Fruit fly (Drosophila melanogaster) whole organism, embryonic: ENCODE results near the gene Calr.

Source experiments
- Bdp1 ChIP-seq: fragments of 200-800 bp; sonication (Bioruptor generic); optimal IDR thresholded peaks from 3 replicates; lab custom pipeline; 2016; ENCODE audit warnings: missing biosample characterization, missing genetic modification characterization
- Bgb ChIP-seq: fragments of 200-800 bp; sonication (Bioruptor generic); IDR thresholded peaks from 2 replicates; pipeline ENCODE4 v1.3.6; 2022; ENCODE audit warnings: missing biosample characterization, missing genetic modification characterization; ENCODE audit not compliant: partially characterized antibody
- CG10366 ChIP-seq: fragments of 200-800 bp; sonication (Bioruptor generic); IDR thresholded peaks from 2 replicates; pipeline ENCODE4 v1.3.6; 2022; ENCODE audit warnings: missing biosample characterization, missing genetic modification characterization
- CG11398 ChIP-seq: fragments of 200-800 bp; sonication (Bioruptor generic); optimal IDR thresholded peaks from 2 replicates; lab custom pipeline; 2016; ENCODE audit warnings: missing biosample characterization, missing genetic modification characterization
- CG13894 ChIP-seq: fragments of 200-800 bp; sonication (Bioruptor generic); optimal IDR thresholded peaks from 3 replicates; lab custom pipeline; 2018; ENCODE audit warnings: missing biosample characterization, mild to moderate bottlenecking, missing genetic modification characterization, moderate library complexity
- CG14860 ChIP-seq: fragments of 200-800 bp; sonication (Bioruptor generic); IDR thresholded peaks from 3 replicates; pipeline ENCODE4 v1.3.6; 2022; ENCODE audit warnings: missing biosample characterization, missing genetic modification characterization; ENCODE audit not compliant: partially characterized antibody
- CG14965 ChIP-seq: fragments of 200-800 bp; sonication (Bioruptor generic); optimal IDR thresholded peaks from 2 replicates; lab custom pipeline; 2016; ENCODE audit warnings: missing biosample characterization, missing genetic modification characterization, borderline replicate concordance
- CG15479 ChIP-seq: fragments of 200-800 bp; sonication (Bioruptor generic); optimal IDR thresholded peaks from 3 replicates; lab custom pipeline; 2019; ENCODE audit warnings: missing biosample characterization, mild to moderate bottlenecking, missing genetic modification characterization, moderate library complexity
- CG1602 ChIP-seq: fragments of 200-800 bp; sonication (Bioruptor generic); optimal IDR thresholded peaks from 3 replicates; lab custom pipeline; 2016; ENCODE audit warnings: missing biosample characterization, missing genetic modification characterization
- CG17359 ChIP-seq: fragments of 200-800 bp; sonication (Bioruptor generic); optimal IDR thresholded peaks from 3 replicates; lab custom pipeline; 2018; ENCODE audit warnings: missing biosample characterization, mild to moderate bottlenecking, missing genetic modification characterization, moderate library complexity
- CG18619 ChIP-seq: fragments of 200-800 bp; sonication (Bioruptor generic); optimal IDR thresholded peaks from 3 replicates; lab custom pipeline; 2017; ENCODE audit warnings: missing biosample characterization, mild to moderate bottlenecking, missing genetic modification characterization
- CG31388 ChIP-seq: fragments of 200-800 bp; sonication (Bioruptor generic); optimal IDR thresholded peaks from 2 replicates; lab custom pipeline; 2016; ENCODE audit warnings: missing biosample characterization, missing genetic modification characterization
- CG33557 ChIP-seq: fragments of 200-800 bp; sonication (Bioruptor generic); optimal IDR thresholded peaks from 2 replicates; lab custom pipeline; 2019; ENCODE audit warnings: missing biosample characterization, mild to moderate bottlenecking, missing genetic modification characterization, moderate library complexity
- CG34376 ChIP-seq: fragments of 200-800 bp; sonication (Bioruptor generic); optimal IDR thresholded peaks from 2 replicates; lab custom pipeline; 2018; ENCODE audit warnings: missing biosample characterization, mild to moderate bottlenecking, missing genetic modification characterization
- CG4707 ChIP-seq: fragments of 200-800 bp; sonication (Bioruptor generic); optimal IDR thresholded peaks from 2 replicates; lab custom pipeline; 2018; ENCODE audit warnings: missing biosample characterization, mild to moderate bottlenecking, missing genetic modification characterization, moderate library complexity
- CG6272 ChIP-seq: fragments of 200-800 bp; sonication (Bioruptor generic); IDR thresholded peaks from 2 replicates; pipeline ENCODE4 v1.3.6; 2022; ENCODE audit warnings: missing biosample characterization, missing genetic modification characterization
- CG7987 ChIP-seq: fragments of 200-800 bp; sonication (Bioruptor generic); optimal IDR thresholded peaks from 2 replicates; lab custom pipeline; 2018; ENCODE audit warnings: missing biosample characterization, mild to moderate bottlenecking, missing genetic modification characterization, moderate library complexity
- CG9437 ChIP-seq: fragments of 200-800 bp; sonication (Bioruptor generic); optimal IDR thresholded peaks from 2 replicates; lab custom pipeline; 2018; ENCODE audit warnings: missing biosample characterization, mild to moderate bottlenecking, missing genetic modification characterization
- CHES-1-like ChIP-seq: fragments of 200-800 bp; sonication (Bioruptor generic); optimal IDR thresholded peaks from 2 replicates; lab custom pipeline; 2016; ENCODE audit warnings: missing biosample characterization, missing genetic modification characterization
- CoRest ChIP-seq: fragments of 200-800 bp; sonication (Bioruptor generic); optimal IDR thresholded peaks from 3 replicates; lab custom pipeline; 2018; ENCODE audit warnings: missing biosample characterization, mild to moderate bottlenecking, missing genetic modification characterization, moderate library complexity
- Dfd ChIP-seq, 2 experiments: fragments of >200 bp; optimal IDR thresholded peaks; 2 replicates each; lab custom pipeline; 2017; ENCODE audit warnings: missing biosample characterization in 2 of 2, missing genetic modification characterization in 2 of 2
- Hmx ChIP-seq: fragments of 200-800 bp; sonication (Bioruptor generic); optimal IDR thresholded peaks from 2 replicates; lab custom pipeline; 2016; ENCODE audit warnings: missing biosample characterization, missing genetic modification characterization
- Max ChIP-seq: fragments of 200-800 bp; sonication (Bioruptor generic); optimal IDR thresholded peaks from 2 replicates; lab custom pipeline; 2016; ENCODE audit warnings: missing biosample characterization, mild to moderate bottlenecking, missing genetic modification characterization
- Med ChIP-seq: fragments of 200-800 bp; sonication (Bioruptor generic); peaks from one replicate; lab custom pipeline; 2016; ENCODE audit warnings: missing biosample characterization, missing genetic modification characterization, mild to moderate bottlenecking, inconsistent platforms, moderate library complexity
- Meics ChIP-seq: fragments of 200-800 bp; sonication (Bioruptor generic); optimal IDR thresholded peaks from 2 replicates; lab custom pipeline; 2017; ENCODE audit warnings: missing biosample characterization, mild to moderate bottlenecking, missing genetic modification characterization
- NC2β ChIP-seq: fragments of 200-800 bp; sonication (Bioruptor generic); optimal IDR thresholded peaks from 2 replicates; lab custom pipeline; 2016; ENCODE audit warnings: missing biosample characterization, missing genetic modification characterization
- Neu2 ChIP-seq: fragments of 200-800 bp; sonication (Bioruptor generic); optimal IDR thresholded peaks from 3 replicates; lab custom pipeline; 2016; ENCODE audit warnings: missing biosample characterization, missing genetic modification characterization, borderline replicate concordance
- Opbp ChIP-seq: fragments of 200-800 bp; sonication (Bioruptor generic); IDR thresholded peaks from 3 replicates; pipeline ENCODE4 v1.3.6; 2022; ENCODE audit warnings: missing biosample characterization, missing genetic modification characterization; ENCODE audit not compliant: partially characterized antibody
- Sry-δ ChIP-seq: fragments of 200-800 bp; sonication (Bioruptor generic); optimal IDR thresholded peaks from 2 replicates; lab custom pipeline; 2016; ENCODE audit warnings: missing biosample characterization, missing genetic modification characterization
- Tbp ChIP-seq: fragments of >200 bp; optimal IDR thresholded peaks from 2 replicates; lab custom pipeline; 2018; ENCODE audit warnings: missing biosample characterization, missing genetic modification characterization
- ab ChIP-seq: fragments of 200-800 bp; sonication (Bioruptor generic); optimal IDR thresholded peaks from 2 replicates; lab custom pipeline; 2016; ENCODE audit warnings: missing biosample characterization, missing genetic modification characterization
- btn ChIP-seq: fragments of 200-800 bp; sonication (Bioruptor generic); optimal IDR thresholded peaks from 2 replicates; lab custom pipeline; 2016; ENCODE audit warnings: missing biosample characterization, missing genetic modification characterization
- cad ChIP-seq: fragments of >200 bp; optimal IDR thresholded peaks from 2 replicates; lab custom pipeline; 2017; ENCODE audit warnings: missing biosample characterization, missing genetic modification characterization
- chn ChIP-seq: fragments of 200-800 bp; sonication (Bioruptor generic); optimal IDR thresholded peaks from 2 replicates; lab custom pipeline; 2016; ENCODE audit warnings: missing biosample characterization, missing genetic modification characterization
- crol ChIP-seq: fragments of 200-800 bp; sonication (Bioruptor generic); IDR thresholded peaks from 2 replicates; pipeline ENCODE4 v1.3.6; 2022; ENCODE audit warnings: missing biosample characterization, missing genetic modification characterization
- exex ChIP-seq: fragments of 200-800 bp; sonication (Bioruptor generic); optimal IDR thresholded peaks from 4 replicates; lab custom pipeline; 2018; ENCODE audit warnings: missing biosample characterization, mild to moderate bottlenecking, missing genetic modification characterization, moderate library complexity
- gsb-n ChIP-seq: fragments of 200-800 bp; sonication (Bioruptor generic); optimal IDR thresholded peaks from 3 replicates; lab custom pipeline; 2018; ENCODE audit warnings: missing biosample characterization, mild to moderate bottlenecking, missing genetic modification characterization
- ind ChIP-seq: fragments of 200-800 bp; sonication (Bioruptor generic); optimal IDR thresholded peaks from 3 replicates; lab custom pipeline; 2016; ENCODE audit warnings: missing biosample characterization, missing genetic modification characterization
- jing ChIP-seq: fragments of 200-800 bp; sonication (Bioruptor generic); optimal IDR thresholded peaks from 2 replicates; lab custom pipeline; 2018; ENCODE audit warnings: missing biosample characterization, mild to moderate bottlenecking, missing genetic modification characterization
- kay ChIP-seq: fragments of 200-800 bp; sonication (Bioruptor generic); optimal IDR thresholded peaks from 2 replicates; lab custom pipeline; 2016; ENCODE audit warnings: missing biosample characterization, missing genetic modification characterization
- klu ChIP-seq: fragments of 200-800 bp; sonication (Bioruptor generic); IDR thresholded peaks from 2 replicates; pipeline ENCODE4 v1.3.6; 2022; ENCODE audit warnings: missing biosample characterization, missing genetic modification characterization
- nau ChIP-seq: fragments of 200-800 bp; sonication (Bioruptor generic); optimal IDR thresholded peaks from 3 replicates; lab custom pipeline; 2017; ENCODE audit warnings: missing biosample characterization, mild to moderate bottlenecking, missing genetic modification characterization, missing genetic modification reagents
- odd ChIP-seq: fragments of 200-800 bp; sonication (Bioruptor generic); optimal IDR thresholded peaks from 2 replicates; lab custom pipeline; 2017; ENCODE audit warnings: missing biosample characterization, mild to moderate bottlenecking, missing genetic modification characterization
- pb ChIP-seq: fragments of 200-800 bp; sonication (Bioruptor generic); optimal IDR thresholded peaks from 3 replicates; lab custom pipeline; 2016; ENCODE audit warnings: missing biosample characterization, missing genetic modification characterization
- pho ChIP-seq: fragments of 200-800 bp; sonication (Bioruptor generic); optimal IDR thresholded peaks from 2 replicates; lab custom pipeline; 2016; ENCODE audit warnings: missing biosample characterization, missing genetic modification characterization
- pnt ChIP-seq: fragments of 200-800 bp; sonication (Bioruptor generic); optimal IDR thresholded peaks from 3 replicates; lab custom pipeline; 2016; ENCODE audit warnings: missing biosample characterization, missing genetic modification characterization
- salm ChIP-seq: fragments of 200-800 bp; sonication (Bioruptor generic); optimal IDR thresholded peaks from 2 replicates; lab custom pipeline; 2018; ENCODE audit warnings: missing biosample characterization, mild to moderate bottlenecking, missing genetic modification characterization
- schlank ChIP-seq: fragments of 200-800 bp; sonication (Bioruptor generic); optimal IDR thresholded peaks from 2 replicates; lab custom pipeline; 2018; ENCODE audit warnings: missing biosample characterization, mild to moderate bottlenecking, missing genetic modification characterization
- shn ChIP-seq: fragments of 200-800 bp; sonication (Bioruptor generic); optimal IDR thresholded peaks from 3 replicates; lab custom pipeline; 2016; ENCODE audit warnings: missing biosample characterization, missing genetic modification characterization
- sqz ChIP-seq: fragments of 200-800 bp; sonication (Bioruptor generic); optimal IDR thresholded peaks from 3 replicates; lab custom pipeline; 2018; ENCODE audit warnings: missing biosample characterization, mild to moderate bottlenecking, missing genetic modification characterization
- trh ChIP-seq: fragments of 200-800 bp; sonication (Bioruptor generic); optimal IDR thresholded peaks from 2 replicates; lab custom pipeline; 2016; ENCODE audit warnings: missing biosample characterization, missing genetic modification characterization

Gene Calr

dm6 chr3R:9630633-9631095, at the start of gene Calr (continued):
- TF ChIP-seq cad (GFP tag; lab: Kevin White, UChicago) (peak; percentile 89), CG4707 (peak; percentile 27), jing (GFP tag; lab: Kevin White, UChicago) (peak; percentile 12), CG11398 (GFP tag; lab: Kevin White, UChicago) (no peak), Sry-δ (GFP tag; lab: Kevin White, UChicago) (peak; percentile 54), CG14860 (GFP tag; lab: Robert Waterston, UW) (no peak), pb (GFP tag; lab: Kevin White, UChicago) (no peak), Tbp (no peak), odd (GFP tag; lab: Kevin White, UChicago) (peak; percentile 64), CG14965 (GFP tag; lab: Kevin White, UChicago) (no peak), CoRest (tag; lab: Kevin White, UChicago) (peak; percentile 67), exex (tag; lab: Kevin White, UChicago) (peak; percentile 38), Neu2 (peak; percentile 100), CG31388 (no peak), CG9437 (GFP tag; lab: Kevin White, UChicago) (no peak), shn (GFP tag; lab: Kevin White, UChicago) (peak; percentile 43), pho (no peak), crol (GFP tag; lab: Robert Waterston, UW) (no peak), CG18619 (GFP tag; lab: Kevin White, UChicago) (peak; percentile 32), Meics (GFP tag; lab: Kevin White, UChicago) (peak; percentile 31), Bgb (GFP tag; lab: Robert Waterston, UW) (no peak), Med (peak; percentile 95), Dfd (GFP tag; optimal IDR thresholded peaks at IDR 0.05; lab: Kevin White, UChicago) (no peak), CG33557 (GFP tag; lab: Kevin White, UChicago) (peak; percentile 22), salm (peak; percentile 52), sqz (GFP tag; lab: Kevin White, UChicago) (peak; percentile 54), CG34376 (GFP tag; lab: Kevin White, UChicago) (peak; percentile 69), Max (GFP tag; lab: Kevin White, UChicago) (peak; percentile 34), Opbp (no peak), trh (GFP tag; lab: Kevin White, UChicago) (no peak), klu (GFP tag; lab: Robert Waterston, UW) (no peak), nau (GFP tag; lab: Kevin White, UChicago) (peak; percentile 33), schlank (peak; percentile 7), CG10366 (GFP tag; lab: Robert Waterston, UW) (no peak), ab (GFP tag; lab: Kevin White, UChicago) (peak; percentile 53), CG7987 (peak; percentile 63), CG13894 (tag; lab: Kevin White, UChicago) (peak; percentile 55), CG6272 (peak; percentile 32; the same call in 1 of the 2 replicates), CG15479 (GFP tag; lab: Kevin White, UChicago) (peak; percentile 69), btn (GFP tag; lab: Kevin White, UChicago) (no peak), gsb-n (tag; lab: Kevin White, UChicago) (peak; percentile 40), Bdp1 (peak; percentile 34), pnt (GFP tag; lab: Kevin White, UChicago) (no peak), chn (peak; percentile 33), Hmx (no peak), CG17359 (tag; lab: Kevin White, UChicago) (no peak), kay (GFP tag; lab: Kevin White, UChicago) (peak; percentile 29), ind (GFP tag; lab: Kevin White, UChicago) (peak; percentile 7), NC2β (GFP tag; lab: Kevin White, UChicago) (peak; percentile 52), CG1602 (GFP tag; lab: Kevin White, UChicago) (no peak), CHES-1-like (GFP tag; lab: Kevin White, UChicago) (peak; percentile 50)
